Worm (Caenorhabditis elegans): ENCODE measurements around the gene F13A7.1.

DNA sequence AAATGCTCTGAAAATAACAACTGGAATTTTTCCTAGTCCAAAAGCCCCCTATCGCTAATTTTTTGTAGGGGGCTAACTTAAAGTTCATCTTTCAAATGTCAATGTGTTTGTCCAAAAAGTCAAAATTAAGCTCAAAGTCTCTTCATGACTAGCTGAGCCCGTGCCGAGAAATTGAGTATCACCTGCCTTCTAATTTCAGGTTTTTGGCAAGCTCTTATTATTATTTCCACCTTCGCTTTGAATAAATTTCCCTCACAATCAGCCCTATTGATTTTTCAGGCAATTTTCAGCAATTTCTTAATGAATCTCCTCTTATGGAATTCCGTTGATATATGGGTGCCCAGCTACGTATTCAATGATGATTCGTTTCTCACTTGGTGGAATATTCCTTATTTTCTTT lies 21.6 kb upstream of the F13A7.1 start, which contains the start of gene sre-36:
- no peak for TF ChIP-seq elt-2 (tag; optimal IDR thresholded peaks at IDR 0.05)
- TF ChIP-seq fos-1 (tag; optimal IDR thresholded peaks at IDR 0.05): no peak
- no peak for TF ChIP-seq nhr-23 (tag; optimal IDR thresholded peaks at IDR 0.05)
- TF ChIP-seq tbx-2 (tag; optimal IDR thresholded peaks at IDR 0.05): no peak
